Worm (Caenorhabditis elegans): ENCODE results near the gene ugt-13.

ugt-13 gene

ce11 chrV:4901074-4901473, 7.6 kb upstream of the ugt-13 start, which contains the start of gene ugt-67:
Gene ugt-67, plus strand, starts transcription at chrV:4901374.
- TF ChIP-seq T26A5.8 (tag; optimal IDR thresholded peaks at IDR 0.05) (no peak), ceh-100 (GFP tag; IDR thresholded peaks at IDR 0.05) (no peak), ztf-28 (GFP tag; IDR thresholded peaks at IDR 0.05) (no peak), ZK185.1 (tag; optimal IDR thresholded peaks at IDR 0.05; ENCODE audit: poor library complexity, severe bottlenecking) (no peak), hlh-12 (tag; optimal IDR thresholded peaks at IDR 0.05) (no peak)

DNA sequence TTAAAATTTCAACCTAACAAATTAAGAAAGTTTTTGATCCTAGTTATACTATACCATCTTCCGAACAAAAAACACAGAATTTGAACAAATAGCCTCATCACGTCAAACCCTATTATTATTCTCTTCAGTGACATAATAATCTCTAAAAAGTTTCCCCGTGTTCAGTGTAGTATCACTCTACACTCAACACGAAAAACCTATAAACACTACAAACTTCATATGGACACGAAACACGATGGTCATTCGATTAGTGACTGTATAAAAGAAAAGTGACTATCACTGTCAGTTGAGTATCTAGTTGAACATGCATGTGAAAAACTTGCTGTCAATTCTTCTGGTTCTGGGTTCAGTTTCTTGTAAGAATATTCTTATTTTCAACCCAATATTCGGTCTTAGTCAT, 5.0 kb upstream of the ugt-13 start, which contains the start of gene ugt-8:
ugt-8 (plus strand) TSS at position 235 of the 400 bp plus-strand sequence.
- TF ChIP-seq rpc-1 (optimal IDR thresholded peaks at IDR 0.05) = no peak
- no peak for TF ChIP-seq rpc-1 (tag; optimal IDR thresholded peaks at IDR 0.05)
- TF ChIP-seq xnd-1 (tag; optimal IDR thresholded peaks at IDR 0.05) = no peak
- TF ChIP-seq T07F8.4 (tag; optimal IDR thresholded peaks at IDR 0.05) = no peak
- no peak for TF ChIP-seq B0336.3 (GFP tag; IDR thresholded peaks at IDR 0.05)
- TF ChIP-seq lin-54 (GFP tag; optimal IDR thresholded peaks at IDR 0.05) = no peak
- TF ChIP-seq him-1 (tag; optimal IDR thresholded peaks at IDR 0.05) = no peak
- no peak for TF ChIP-seq Y67H2A.10 (GFP tag; conservative IDR thresholded peaks at IDR 0.05)
- TF ChIP-seq B0019.2 (GFP tag; conservative IDR thresholded peaks at IDR 0.05) = no peak
- no peak for TF ChIP-seq attf-3 (GFP tag; conservative IDR thresholded peaks at IDR 0.05)
- TF ChIP-seq sptf-2 (GFP tag; optimal IDR thresholded peaks at IDR 0.05) = no peak

DNA sequence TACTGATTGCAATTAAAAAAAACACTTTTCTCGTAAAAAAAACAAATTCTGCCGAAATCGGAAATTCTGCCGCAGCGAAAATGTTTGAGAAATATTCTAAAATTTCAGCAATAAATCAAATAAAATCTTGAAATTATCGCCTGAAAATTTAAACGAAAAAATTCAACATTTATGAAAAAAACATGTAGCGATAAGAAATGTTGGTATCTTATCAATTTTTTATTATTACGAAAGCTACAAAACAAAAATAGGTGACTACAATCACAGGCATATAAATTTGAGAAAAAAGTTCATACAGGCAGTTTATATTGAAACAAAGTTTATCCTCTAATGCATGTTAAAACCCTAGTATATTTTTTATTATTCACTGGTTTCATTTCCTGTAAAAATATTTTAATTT, 2.7 kb upstream of the ugt-13 start, which contains the start of gene ugt-14:
ugt-14 (plus strand) TSS at position 301 of the 400 bp plus-strand sequence.
- TF ChIP-seq F37B4.10 (GFP tag; IDR thresholded peaks at IDR 0.05) (no peak), F10E7.11 (tag; optimal IDR thresholded peaks at IDR 0.05) (no peak), aptf-2 (GFP tag; conservative IDR thresholded peaks at IDR 0.05) (no peak), T26A5.8 (tag; optimal IDR thresholded peaks at IDR 0.05) (no peak), ztf-25 (GFP tag; IDR thresholded peaks at IDR 0.05) (no peak), nhr-120 (GFP tag; IDR thresholded peaks at IDR 0.05) (no peak), ztf-6 (GFP tag; IDR thresholded peaks at IDR 0.05) (no peak), F33H1.4 (GFP tag; IDR thresholded peaks at IDR 0.05) (no peak), mel-28 (tag; optimal IDR thresholded peaks at IDR 0.05; ENCODE audit: borderline replicate concordance) (no peak), tbp1 (GFP tag; optimal IDR thresholded peaks at IDR 0.05) (no peak), dpl-1 (GFP tag; optimal IDR thresholded peaks at IDR 0.05) (no peak), hmg-1.2 (GFP tag; IDR thresholded peaks at IDR 0.05) (no peak), pbrm-1 (GFP tag; IDR thresholded peaks at IDR 0.05) (no peak), Y79H2A.3 (GFP tag; conservative IDR thresholded peaks at IDR 0.05) (no peak), egl-44 (GFP tag; IDR thresholded peaks at IDR 0.05) (no peak), nhr-27 (tag; optimal IDR thresholded peaks at IDR 0.05) (no peak), aptf-3 (GFP tag; IDR thresholded peaks at IDR 0.05) (no peak), ceh-40 (GFP tag; IDR thresholded peaks at IDR 0.05) (no peak), F23B12.7 (tag; optimal IDR thresholded peaks at IDR 0.05; ENCODE audit: insufficient read depth) (no peak), ekl-4 (GFP tag; IDR thresholded peaks at IDR 0.05) (no peak)

- TF ChIP-seq snpc-1.3 (tag; optimal IDR thresholded peaks at IDR 0.05; ENCODE audit: insufficient read depth) (no peak), die-1 (tag; optimal IDR thresholded peaks at IDR 0.05) (no peak), ccch-3 (GFP tag; optimal IDR thresholded peaks at IDR 0.05) (no peak), nhr-27 (tag; optimal IDR thresholded peaks at IDR 0.05) (no peak), Y56A3A.18 (GFP tag; IDR thresholded peaks at IDR 0.05) (no peak), nhr-179 (tag; optimal IDR thresholded peaks at IDR 0.05) (no peak), fkh-3 (tag; optimal IDR thresholded peaks at IDR 0.05) (no peak), cebp-1 (GFP tag; IDR thresholded peaks at IDR 0.05) (no peak), cebp-1 (tag; optimal IDR thresholded peaks at IDR 0.05) (no peak), cebp-2 (GFP tag; IDR thresholded peaks at IDR 0.05) (no peak), ztf-25 (GFP tag; IDR thresholded peaks at IDR 0.05) (no peak), attf-5 (GFP tag; optimal IDR thresholded peaks at IDR 0.05) (no peak), him-1 (tag; optimal IDR thresholded peaks at IDR 0.05) (no peak), unc-130 (GFP tag; optimal IDR thresholded peaks at IDR 0.05) (no peak), snpc-3.4 (tag; optimal IDR thresholded peaks at IDR 0.05) (no peak)
Observed at ce11 chrV:4912313-4912712, 3.6 kb downstream of the ugt-13 start, which contains the start of gene H23N18.5. Gene H23N18.5, minus strand, starts transcription at chrV:4912381.
